Fruit fly (Drosophila melanogaster) whole organism, embryonic: ENCODE measurements around the gene Act87E.

Experiments used
- Asciz ChIP-seq: fragments of 200-800 bp; sonication (Bioruptor generic); optimal IDR thresholded peaks from 2 replicates; lab custom pipeline; 2017; ENCODE audit warnings: missing biosample characterization, mild to moderate bottlenecking, missing genetic modification characterization, missing genetic modification reagents
- Atf6 ChIP-seq: fragments of 200-800 bp; sonication (Bioruptor generic); IDR thresholded peaks from 2 replicates; pipeline ENCODE4 v1.3.6; 2022; ENCODE audit warnings: missing biosample characterization, missing genetic modification characterization
- B-H1 ChIP-seq: fragments of 200-800 bp; sonication (Bioruptor generic); IDR thresholded peaks from 3 replicates; pipeline ENCODE4 v1.3.6; 2022; ENCODE audit warnings: missing biosample characterization, missing genetic modification characterization
- CG13424 ChIP-seq: fragments of 200-800 bp; sonication (Bioruptor generic); optimal IDR thresholded peaks from 2 replicates; lab custom pipeline; 2019; ENCODE audit warnings: missing biosample characterization, mild to moderate bottlenecking, missing genetic modification characterization, moderate library complexity
- CG13775 ChIP-seq: fragments of 200-800 bp; sonication (Bioruptor generic); optimal IDR thresholded peaks from 3 replicates; lab custom pipeline; 2017; ENCODE audit warnings: missing biosample characterization, mild to moderate bottlenecking, missing genetic modification characterization
- CG1602 ChIP-seq: fragments of 200-800 bp; sonication (Bioruptor generic); optimal IDR thresholded peaks from 3 replicates; lab custom pipeline; 2016; ENCODE audit warnings: missing biosample characterization, missing genetic modification characterization
- CG17186 ChIP-seq: fragments of 200-800 bp; sonication (Bioruptor generic); optimal IDR thresholded peaks from 3 replicates; lab custom pipeline; 2017; ENCODE audit warnings: missing biosample characterization, missing genetic modification reagents, missing genetic modification characterization
- CG18262 ChIP-seq: fragments of 200-800 bp; optimal IDR thresholded peaks from 3 replicates; lab custom pipeline; 2019; ENCODE audit warnings: missing biosample characterization, mild to moderate bottlenecking, missing genetic modification characterization, moderate library complexity
- CG18764 ChIP-seq: fragments of 200-800 bp; sonication (Bioruptor generic); optimal IDR thresholded peaks from 3 replicates; lab custom pipeline; 2016; ENCODE audit warnings: missing biosample characterization, missing genetic modification characterization
- CG2116 ChIP-seq: fragments of 200-800 bp; sonication (Bioruptor generic); optimal IDR thresholded peaks from 3 replicates; lab custom pipeline; 2018; ENCODE audit warnings: missing biosample characterization, mild to moderate bottlenecking, missing genetic modification characterization
- CG2712 ChIP-seq: fragments of 200-800 bp; optimal IDR thresholded peaks from 3 replicates; lab custom pipeline; 2019; ENCODE audit warnings: missing biosample characterization, mild to moderate bottlenecking, missing genetic modification characterization, moderate library complexity
- CG34224 ChIP-seq: fragments of 200-800 bp; sonication (Bioruptor generic); IDR thresholded peaks from 3 replicates; pipeline ENCODE4 v1.3.6; 2022; ENCODE audit warnings: missing biosample characterization, missing genetic modification characterization; ENCODE audit not compliant: partially characterized antibody
- CG4282 ChIP-seq: fragments of 200-800 bp; sonication (Bioruptor generic); optimal IDR thresholded peaks from 2 replicates; lab custom pipeline; 2016; ENCODE audit warnings: missing biosample characterization, missing genetic modification characterization
- CG7271 ChIP-seq: fragments of 200-800 bp; sonication (Bioruptor generic); optimal IDR thresholded peaks from 2 replicates; lab custom pipeline; 2018; ENCODE audit warnings: missing biosample characterization, mild to moderate bottlenecking, missing genetic modification characterization, moderate library complexity
- CG7963 ChIP-seq: fragments of 200-800 bp; sonication (Bioruptor generic); IDR thresholded peaks from 3 replicates; pipeline ENCODE4 v1.3.6; 2022; ENCODE audit warnings: missing biosample characterization, missing genetic modification characterization; ENCODE audit not compliant: partially characterized antibody
- CG8281 ChIP-seq: fragments of 200-800 bp; sonication (Bioruptor generic); optimal IDR thresholded peaks from 2 replicates; lab custom pipeline; 2018; ENCODE audit warnings: missing biosample characterization, mild to moderate bottlenecking, missing genetic modification characterization, moderate library complexity
- CkIIα-i1 ChIP-seq: fragments of 200-800 bp; sonication (Bioruptor generic); IDR thresholded peaks from 2 replicates; pipeline ENCODE4 v1.3.6; 2022; ENCODE audit warnings: missing biosample characterization, missing genetic modification characterization
- Dip2 ChIP-seq: fragments of 200-800 bp; sonication (Bioruptor generic); IDR thresholded peaks from 2 replicates; pipeline ENCODE4 v1.3.6; 2022; ENCODE audit warnings: missing biosample characterization, missing genetic modification characterization
- Dll ChIP-seq: fragments of 200-800 bp; sonication (Bioruptor generic); IDR thresholded peaks from 4 replicates; pipeline ENCODE4 v1.3.6; 2022; ENCODE audit warnings: missing biosample characterization, missing genetic modification characterization; ENCODE audit not compliant: partially characterized antibody
- Kr ChIP-seq: fragments of 200-800 bp; sonication (Bioruptor generic); optimal IDR thresholded peaks from 2 replicates; lab custom pipeline; 2017; ENCODE audit warnings: missing biosample characterization, mild to moderate bottlenecking, missing genetic modification characterization
- Max ChIP-seq: fragments of 200-800 bp; sonication (Bioruptor generic); optimal IDR thresholded peaks from 2 replicates; lab custom pipeline; 2016; ENCODE audit warnings: missing biosample characterization, mild to moderate bottlenecking, missing genetic modification characterization
- Med ChIP-seq: fragments of 200-800 bp; sonication (Bioruptor generic); peaks from one replicate; lab custom pipeline; 2016; ENCODE audit warnings: missing biosample characterization, missing genetic modification characterization, mild to moderate bottlenecking, inconsistent platforms, moderate library complexity
- abd-A ChIP-seq: fragments of 200-800 bp; sonication (Bioruptor generic); optimal IDR thresholded peaks from 3 replicates; lab custom pipeline; 2019; ENCODE audit warnings: missing biosample characterization, mild to moderate bottlenecking, missing genetic modification characterization, moderate library complexity
- bigmax ChIP-seq: fragments of 200-800 bp; sonication (Bioruptor generic); optimal IDR thresholded peaks from 2 replicates; lab custom pipeline; 2018; ENCODE audit warnings: missing biosample characterization, mild to moderate bottlenecking, missing genetic modification characterization
- bsh ChIP-seq, 2 experiments: fragments of 200-800 bp; sonication (Bioruptor generic); optimal IDR thresholded peaks; 2 replicates each; lab custom pipeline; 2017 to 2018; ENCODE audit warnings: mild to moderate bottlenecking in 2 of 2, missing biosample characterization in 2 of 2, missing genetic modification characterization in 2 of 2, moderate library complexity in 1 of 2
- caup ChIP-seq: fragments of 200-800 bp; sonication (Bioruptor generic); optimal IDR thresholded peaks from 3 replicates; lab custom pipeline; 2017; ENCODE audit warnings: missing biosample characterization, mild to moderate bottlenecking, missing genetic modification characterization, moderate library complexity; ENCODE audit not compliant: severe bottlenecking
- crol ChIP-seq: fragments of 200-800 bp; sonication (Bioruptor generic); IDR thresholded peaks from 2 replicates; pipeline ENCODE4 v1.3.6; 2022; ENCODE audit warnings: missing biosample characterization, missing genetic modification characterization
- dati ChIP-seq: fragments of 200-800 bp; sonication (Bioruptor generic); IDR thresholded peaks from 2 replicates; pipeline ENCODE4 v1.3.6; 2022; ENCODE audit warnings: missing biosample characterization, missing genetic modification characterization
- dpn ChIP-seq, 2 experiments: fragments of 200-800 bp; sonication (Bioruptor generic); optimal IDR thresholded peaks; 3 replicates each; lab custom pipeline; 2016; ENCODE audit warnings: missing biosample characterization in 2 of 2, missing genetic modification characterization in 2 of 2
- dysf ChIP-seq: fragments of 200-800 bp; sonication (Bioruptor generic); IDR thresholded peaks from 3 replicates; pipeline ENCODE4 v1.3.6; 2022; ENCODE audit warnings: missing biosample characterization, missing genetic modification characterization
- esg ChIP-seq: fragments of 200-800 bp; sonication (Bioruptor generic); conservative IDR thresholded peaks from 2 replicates; pipeline ENCODE4 v1.3.6; 2022; ENCODE audit warnings: missing biosample characterization, missing genetic modification characterization
- eyg ChIP-seq: fragments of 200-800 bp; sonication (Bioruptor generic); optimal IDR thresholded peaks from 3 replicates; lab custom pipeline; 2016; ENCODE audit warnings: missing biosample characterization, missing genetic modification characterization
- ftz-f1 ChIP-seq: fragments of 200-800 bp; sonication (Bioruptor generic); optimal IDR thresholded peaks from 2 replicates; lab custom pipeline; 2016; ENCODE audit warnings: missing biosample characterization, missing genetic modification characterization
- hbn ChIP-seq: fragments of 200-800 bp; sonication (Bioruptor generic); IDR thresholded peaks from 2 replicates; pipeline ENCODE4 v1.3.6; 2022; ENCODE audit warnings: missing biosample characterization, missing genetic modification characterization; ENCODE audit not compliant: partially characterized antibody
- lbe ChIP-seq: fragments of 200-800 bp; sonication (Bioruptor generic); optimal IDR thresholded peaks from 2 replicates; lab custom pipeline; 2016; ENCODE audit warnings: missing biosample characterization, mild to moderate bottlenecking, missing genetic modification characterization
- lola ChIP-seq, 3 experiments: fragments of >200 bp in 2 of 3; fragments of 200-800 bp in 1 of 3; sonication (Bioruptor generic) in 1 of 3; optimal IDR thresholded peaks; 2 replicates each; lab custom pipeline; 2017 to 2019; ENCODE audit warnings: missing biosample characterization in 3 of 3, missing genetic modification characterization in 3 of 3, mild to moderate bottlenecking in 1 of 3, moderate library complexity in 1 of 3
- nerfin-2 ChIP-seq: fragments of 200-800 bp; sonication (Bioruptor generic); IDR thresholded peaks from 2 replicates; pipeline ENCODE4 v1.3.6; 2022; ENCODE audit warnings: missing biosample characterization, missing genetic modification characterization; ENCODE audit not compliant: partially characterized antibody
- p53 ChIP-seq: fragments of 200-800 bp; sonication (Bioruptor generic); optimal IDR thresholded peaks from 2 replicates; lab custom pipeline; 2016; ENCODE audit warnings: missing biosample characterization, missing genetic modification characterization
- pb ChIP-seq: fragments of 200-800 bp; sonication (Bioruptor generic); optimal IDR thresholded peaks from 3 replicates; lab custom pipeline; 2016; ENCODE audit warnings: missing biosample characterization, missing genetic modification characterization
- ranshi ChIP-seq: fragments of 200-800 bp; sonication (Bioruptor generic); IDR thresholded peaks from 2 replicates; pipeline ENCODE4 v1.3.6; 2022; ENCODE audit warnings: missing biosample characterization, missing genetic modification characterization
- repo ChIP-seq: fragments of 200-800 bp; sonication (Bioruptor generic); optimal IDR thresholded peaks from 2 replicates; lab custom pipeline; 2016; ENCODE audit warnings: missing biosample characterization, missing genetic modification characterization
- sc ChIP-seq, 3 experiments: fragments of >200 bp in 2 of 3; fragments of 200-800 bp in 1 of 3; sonication (Bioruptor generic) in 1 of 3; optimal IDR thresholded peaks; 2 replicates in 2 of 3; 3 replicates in 1 of 3; lab custom pipeline; 2017; ENCODE audit warnings: mild to moderate bottlenecking in 1 of 3, missing biosample characterization in 1 of 3, missing genetic modification characterization in 1 of 3, missing genetic modification reagents in 1 of 3
- schlank ChIP-seq: fragments of 200-800 bp; sonication (Bioruptor generic); optimal IDR thresholded peaks from 2 replicates; lab custom pipeline; 2018; ENCODE audit warnings: missing biosample characterization, mild to moderate bottlenecking, missing genetic modification characterization
- scrt ChIP-seq: fragments of 200-800 bp; sonication (Bioruptor generic); optimal IDR thresholded peaks from 2 replicates; lab custom pipeline; 2018; ENCODE audit warnings: missing biosample characterization, mild to moderate bottlenecking, missing genetic modification characterization, moderate library complexity
- seq ChIP-seq: fragments of 200-800 bp; sonication (Bioruptor generic); IDR thresholded peaks from 2 replicates; pipeline ENCODE4 v1.3.6; 2022; ENCODE audit warnings: missing biosample characterization, missing genetic modification characterization
- sisA ChIP-seq: fragments of 200-800 bp; sonication (Bioruptor generic); IDR thresholded peaks from 2 replicates; pipeline ENCODE4 v1.3.6; 2022; ENCODE audit warnings: missing biosample characterization, missing genetic modification characterization
- slbo ChIP-seq: fragments of 200-800 bp; sonication (Bioruptor generic); IDR thresholded peaks from 2 replicates; pipeline ENCODE4 v1.3.6; 2022; ENCODE audit warnings: missing biosample characterization, missing genetic modification characterization
- trh ChIP-seq: fragments of 200-800 bp; sonication (Bioruptor generic); optimal IDR thresholded peaks from 2 replicates; lab custom pipeline; 2016; ENCODE audit warnings: missing biosample characterization, missing genetic modification characterization
- tup ChIP-seq: fragments of 200-800 bp; sonication (Bioruptor generic); optimal IDR thresholded peaks from 2 replicates; lab custom pipeline; 2016; ENCODE audit warnings: missing biosample characterization, mild to moderate bottlenecking, missing genetic modification characterization, moderate library complexity

The Act87E gene

DNA sequence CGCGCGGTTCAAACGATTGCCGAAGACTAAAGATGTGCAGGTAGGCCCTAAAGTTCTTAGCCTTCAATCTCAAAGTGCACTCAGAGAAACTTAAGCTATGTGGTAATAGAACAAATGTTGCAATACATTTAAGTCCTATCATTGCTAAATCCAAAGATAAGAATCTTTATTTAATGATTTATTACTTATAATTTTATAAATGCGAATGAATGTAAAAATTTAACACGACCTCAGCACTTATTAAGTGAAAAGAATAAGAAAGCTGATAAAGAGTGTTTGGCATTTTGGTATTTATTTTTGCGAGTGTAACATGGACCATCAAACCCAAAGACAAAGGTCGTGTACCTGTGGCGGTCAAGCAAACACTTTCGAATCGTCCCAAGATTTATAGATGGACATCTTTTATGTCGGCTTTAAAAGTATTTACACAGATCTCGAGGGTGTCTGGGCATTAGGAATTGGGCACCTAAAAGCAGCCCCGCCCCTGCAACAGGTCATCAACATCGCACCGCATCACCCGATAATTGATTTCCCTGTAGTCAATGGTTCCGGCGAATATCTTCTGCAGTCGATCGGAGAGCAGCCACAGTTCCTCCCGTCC, 20.8 kb upstream of the Act87E start, which contains the start of gene yellow-e3 (continued):
- TF ChIP-seq CG7963 (GFP tag; lab: Robert Waterston, UW) (no peak), repo (no peak), CG8281 (no peak), scrt (GFP tag; lab: Kevin White, UChicago) (no peak), Med (GFP tag; lab: Kevin White, UChicago) (no peak), esg (no peak), bsh (GFP tag; optimal IDR thresholded peaks at IDR 0.05; lab: Kevin White, UChicago) (peak in 1 of 2 experiments; percentile 42), dpn (GFP tag; optimal IDR thresholded peaks at IDR 0.05; lab: Kevin White, UChicago) (no peak), p53 (GFP tag; lab: Kevin White, UChicago) (no peak), Dll (GFP tag; lab: Robert Waterston, UW) (no peak), CG18764 (no peak), schlank (no peak), nerfin-2 (GFP tag; lab: Robert Waterston, UW) (no peak), CG7271 (tag; lab: Kevin White, UChicago) (peak; percentile 86), eyg (GFP tag; lab: Kevin White, UChicago) (no peak), pb (no peak), dysf (GFP tag; lab: Robert Waterston, UW) (no peak), CG2712 (tag; lab: Kevin White, UChicago) (peak; percentile 74), seq (GFP tag; lab: Robert Waterston, UW) (no peak), sisA (GFP tag; lab: Robert Waterston, UW) (no peak), crol (GFP tag; lab: Robert Waterston, UW) (no peak), Atf6 (GFP tag; lab: Robert Waterston, UW) (no peak), abd-A (tag; lab: Kevin White, UChicago) (no peak), CG34224 (GFP tag; lab: Robert Waterston, UW) (no peak), CG4282 (GFP tag; lab: Kevin White, UChicago) (no peak), CG1602 (GFP tag; lab: Kevin White, UChicago) (peak; percentile 14), dati (GFP tag; lab: Robert Waterston, UW) (no peak), ftz-f1 (no peak), Max (GFP tag; lab: Kevin White, UChicago) (no peak), lbe (GFP tag; lab: Kevin White, UChicago) (no peak), Asciz (GFP tag; lab: Kevin White, UChicago) (no peak), Dip2 (GFP tag; lab: Robert Waterston, UW) (no peak), bigmax (GFP tag; lab: Kevin White, UChicago) (no peak), CG18262 (tag; lab: Kevin White, UChicago) (peak; percentile 68), CG17186 (GFP tag; lab: Kevin White, UChicago) (no peak), CG13775 (GFP tag; lab: Kevin White, UChicago) (peak; percentile 30), hbn (GFP tag; lab: Robert Waterston, UW) (no peak), CG13424 (tag; lab: Kevin White, UChicago) (no peak), sc (optimal IDR thresholded peaks at IDR 0.05; lab: Kevin White, UChicago) (no peak), sc (GFP tag; optimal IDR thresholded peaks at IDR 0.05; lab: Kevin White, UChicago) (peak; percentile 5), CkIIα-i1 (GFP tag; lab: Robert Waterston, UW) (no peak), slbo (no peak), trh (GFP tag; lab: Kevin White, UChicago) (no peak), CG2116 (no peak), B-H1 (no peak), caup (GFP tag; lab: Kevin White, UChicago) (no peak), lola (GFP tag; optimal IDR thresholded peaks at IDR 0.05; lab: Kevin White, UChicago) (peak in 1 of 3 experiments; percentile 82), ranshi (no peak), tup (GFP tag; lab: Kevin White, UChicago) (no peak), Kr (GFP tag; lab: Kevin White, UChicago) (no peak)
